Fruit fly (Drosophila melanogaster) whole organism, embryonic: ENCODE results near the gene CG14013.
A peak's percentile ranks its signal among the peaks of the same experiment; 100 is the strongest.

ENCODE experiments used
- B-H2 ChIP-seq: fragments of 200-800 bp; sonication (Bioruptor generic); optimal IDR thresholded peaks from 2 replicates; lab custom pipeline; 2018; ENCODE audit warnings: missing biosample characterization, mild to moderate bottlenecking, missing genetic modification characterization
- CG10979 ChIP-seq: fragments of 200-800 bp; sonication (Bioruptor generic); optimal IDR thresholded peaks from 2 replicates; lab custom pipeline; 2018; ENCODE audit warnings: missing biosample characterization, mild to moderate bottlenecking, missing genetic modification characterization, moderate library complexity
- CG11695 ChIP-seq: fragments of 200-800 bp; sonication (Bioruptor generic); IDR thresholded peaks from 3 replicates; pipeline ENCODE4 v1.3.6; 2022; ENCODE audit warnings: missing biosample characterization, missing genetic modification characterization
- CG15269 ChIP-seq: fragments of 200-800 bp; sonication (Bioruptor generic); optimal IDR thresholded peaks from 2 replicates; lab custom pipeline; 2018; ENCODE audit warnings: missing biosample characterization, mild to moderate bottlenecking, missing genetic modification characterization, moderate library complexity
- CG15479 ChIP-seq: fragments of 200-800 bp; sonication (Bioruptor generic); optimal IDR thresholded peaks from 3 replicates; lab custom pipeline; 2019; ENCODE audit warnings: missing biosample characterization, mild to moderate bottlenecking, missing genetic modification characterization, moderate library complexity
- CG17359 ChIP-seq: fragments of 200-800 bp; sonication (Bioruptor generic); optimal IDR thresholded peaks from 3 replicates; lab custom pipeline; 2018; ENCODE audit warnings: missing biosample characterization, mild to moderate bottlenecking, missing genetic modification characterization, moderate library complexity
- CG2712 ChIP-seq: fragments of 200-800 bp; optimal IDR thresholded peaks from 3 replicates; lab custom pipeline; 2019; ENCODE audit warnings: missing biosample characterization, mild to moderate bottlenecking, missing genetic modification characterization, moderate library complexity
- CG34376 ChIP-seq: fragments of 200-800 bp; sonication (Bioruptor generic); optimal IDR thresholded peaks from 2 replicates; lab custom pipeline; 2018; ENCODE audit warnings: missing biosample characterization, mild to moderate bottlenecking, missing genetic modification characterization
- CG3995 ChIP-seq: fragments of 200-800 bp; sonication (Bioruptor generic); optimal IDR thresholded peaks from 3 replicates; lab custom pipeline; 2016; ENCODE audit warnings: missing biosample characterization, missing genetic modification characterization
- CG5953 ChIP-seq: fragments of 200-800 bp; sonication (Bioruptor generic); IDR thresholded peaks from 2 replicates; pipeline ENCODE4 v1.3.6; 2022; ENCODE audit warnings: missing biosample characterization, missing genetic modification characterization
- CG6254 ChIP-seq: fragments of 200-800 bp; sonication (Bioruptor generic); optimal IDR thresholded peaks from 3 replicates; lab custom pipeline; 2017; ENCODE audit warnings: mild to moderate bottlenecking, missing biosample characterization, missing genetic modification reagents, missing genetic modification characterization
- CG7372 ChIP-seq: fragments of 200-800 bp; sonication (Bioruptor generic); IDR thresholded peaks from 2 replicates; pipeline ENCODE4 v1.3.6; 2022; ENCODE audit warnings: missing biosample characterization, missing genetic modification characterization
- CG9437 ChIP-seq: fragments of 200-800 bp; sonication (Bioruptor generic); optimal IDR thresholded peaks from 2 replicates; lab custom pipeline; 2018; ENCODE audit warnings: missing biosample characterization, mild to moderate bottlenecking, missing genetic modification characterization
- CG9727 ChIP-seq: fragments of 200-800 bp; sonication (Bioruptor generic); optimal IDR thresholded peaks from 3 replicates; lab custom pipeline; 2017; ENCODE audit warnings: missing biosample characterization, mild to moderate bottlenecking, missing genetic modification characterization
- Dek ChIP-seq: fragments of 200-800 bp; sonication (Bioruptor generic); optimal IDR thresholded peaks from 3 replicates; lab custom pipeline; 2019; ENCODE audit warnings: missing biosample characterization, mild to moderate bottlenecking, missing genetic modification characterization, moderate library complexity
- Dip2 ChIP-seq: fragments of 200-800 bp; sonication (Bioruptor generic); IDR thresholded peaks from 2 replicates; pipeline ENCODE4 v1.3.6; 2022; ENCODE audit warnings: missing biosample characterization, missing genetic modification characterization
- Dll ChIP-seq: fragments of 200-800 bp; sonication (Bioruptor generic); IDR thresholded peaks from 4 replicates; pipeline ENCODE4 v1.3.6; 2022; ENCODE audit warnings: missing biosample characterization, missing genetic modification characterization; ENCODE audit not compliant: partially characterized antibody
- Elba2 ChIP-seq: fragments of 200-800 bp; sonication (Bioruptor generic); optimal IDR thresholded peaks from 3 replicates; lab custom pipeline; 2016; ENCODE audit warnings: missing biosample characterization, missing genetic modification characterization
- Ets65A ChIP-seq: fragments of 200-800 bp; sonication (Bioruptor generic); peaks from one replicate; lab custom pipeline; 2016; ENCODE audit warnings: missing biosample characterization, missing genetic modification characterization
- Fer1 ChIP-seq: fragments of 200-800 bp; sonication (Bioruptor generic); optimal IDR thresholded peaks from 2 replicates; lab custom pipeline; 2017; ENCODE audit warnings: missing biosample characterization, mild to moderate bottlenecking, missing genetic modification characterization
- Hr78 ChIP-seq, 2 experiments: fragments of 200-800 bp in 1 of 2; fragments of >200 bp in 1 of 2; sonication (Bioruptor generic) in 1 of 2; optimal IDR thresholded peaks; 2 replicates each; lab custom pipeline; 2017 to 2019; ENCODE audit warnings: missing biosample characterization in 2 of 2, missing genetic modification characterization in 2 of 2, mild to moderate bottlenecking in 1 of 2, moderate library complexity in 1 of 2
- Jarid2 ChIP-seq: fragments of 200-800 bp; sonication (Bioruptor generic); optimal IDR thresholded peaks from 3 replicates; lab custom pipeline; 2017; ENCODE audit warnings: mild to moderate bottlenecking, missing biosample characterization, missing genetic modification reagents, missing genetic modification characterization
- Mad ChIP-seq: fragments of 200-800 bp; sonication (Bioruptor generic); optimal IDR thresholded peaks from 2 replicates; lab custom pipeline; 2016; ENCODE audit warnings: missing biosample characterization, missing genetic modification characterization
- Med ChIP-seq: fragments of 200-800 bp; sonication (Bioruptor generic); peaks from one replicate; lab custom pipeline; 2016; ENCODE audit warnings: missing biosample characterization, missing genetic modification characterization, mild to moderate bottlenecking, inconsistent platforms, moderate library complexity
- Meics ChIP-seq: fragments of 200-800 bp; sonication (Bioruptor generic); optimal IDR thresholded peaks from 2 replicates; lab custom pipeline; 2017; ENCODE audit warnings: missing biosample characterization, mild to moderate bottlenecking, missing genetic modification characterization
- Trl ChIP-seq, 3 experiments: fragments of >200 bp in 2 of 3; fragments of 200-800 bp in 1 of 3; sonication (Bioruptor generic) in 1 of 3; optimal IDR thresholded peaks; 2 replicates in 1 of 3; 3 replicates in 2 of 3; lab custom pipeline; 2016 to 2017; ENCODE audit warnings: missing biosample characterization in 1 of 3, missing genetic modification characterization in 1 of 3
- Vsx1 ChIP-seq: fragments of 200-800 bp; sonication (Bioruptor generic); optimal IDR thresholded peaks from 2 replicates; lab custom pipeline; 2017; ENCODE audit warnings: missing biosample characterization, mild to moderate bottlenecking, missing genetic modification characterization, missing genetic modification reagents
- bsh ChIP-seq, 2 experiments: fragments of 200-800 bp; sonication (Bioruptor generic); optimal IDR thresholded peaks; 2 replicates each; lab custom pipeline; 2017 to 2018; ENCODE audit warnings: mild to moderate bottlenecking in 2 of 2, missing biosample characterization in 2 of 2, missing genetic modification characterization in 2 of 2, moderate library complexity in 1 of 2
- chinmo ChIP-seq: fragments of 200-800 bp; sonication (Bioruptor generic); IDR thresholded peaks from 4 replicates; pipeline ENCODE4 v1.3.6; 2022; ENCODE audit warnings: missing biosample characterization, missing genetic modification characterization; ENCODE audit not compliant: partially characterized antibody
- dmrt11E ChIP-seq: fragments of 200-800 bp; sonication (Bioruptor generic); optimal IDR thresholded peaks from 3 replicates; lab custom pipeline; 2018; ENCODE audit warnings: missing biosample characterization, mild to moderate bottlenecking, missing genetic modification characterization, moderate library complexity
- eyg ChIP-seq: fragments of 200-800 bp; sonication (Bioruptor generic); optimal IDR thresholded peaks from 3 replicates; lab custom pipeline; 2016; ENCODE audit warnings: missing biosample characterization, missing genetic modification characterization
- gem ChIP-seq: fragments of 200-800 bp; sonication (Bioruptor generic); optimal IDR thresholded peaks from 2 replicates; lab custom pipeline; 2019; ENCODE audit warnings: missing biosample characterization, mild to moderate bottlenecking, missing genetic modification characterization, moderate library complexity
- kni ChIP-seq: fragments of 200-800 bp; sonication (Bioruptor generic); optimal IDR thresholded peaks from 3 replicates; lab custom pipeline; 2017; ENCODE audit warnings: mild to moderate bottlenecking, missing biosample characterization, missing genetic modification reagents, missing genetic modification characterization
- onecut ChIP-seq: fragments of 200-800 bp; sonication (Bioruptor generic); IDR thresholded peaks from 2 replicates; pipeline ENCODE4 v1.3.6; 2022; ENCODE audit warnings: missing biosample characterization, missing genetic modification characterization
- salm ChIP-seq: fragments of 200-800 bp; sonication (Bioruptor generic); optimal IDR thresholded peaks from 2 replicates; lab custom pipeline; 2018; ENCODE audit warnings: missing biosample characterization, mild to moderate bottlenecking, missing genetic modification characterization
- sd ChIP-seq: fragments of 200-800 bp; sonication (Bioruptor generic); optimal IDR thresholded peaks from 3 replicates; lab custom pipeline; 2018; ENCODE audit warnings: missing biosample characterization, mild to moderate bottlenecking, missing genetic modification characterization, moderate library complexity
- sisA ChIP-seq: fragments of 200-800 bp; sonication (Bioruptor generic); IDR thresholded peaks from 2 replicates; pipeline ENCODE4 v1.3.6; 2022; ENCODE audit warnings: missing biosample characterization, missing genetic modification characterization
- sr ChIP-seq: fragments of 200-800 bp; sonication (Bioruptor generic); IDR thresholded peaks from 3 replicates; pipeline ENCODE4 v1.3.6; 2022; ENCODE audit warnings: missing biosample characterization, missing genetic modification characterization
- sug ChIP-seq: fragments of 200-800 bp; optimal IDR thresholded peaks from 2 replicates; lab custom pipeline; 2019; ENCODE audit warnings: missing biosample characterization, mild to moderate bottlenecking, missing genetic modification characterization, moderate library complexity
- tll ChIP-seq, 2 experiments: fragments of 200-800 bp in 1 of 2; fragments of >200 bp in 1 of 2; sonication (Bioruptor generic) in 1 of 2; optimal IDR thresholded peaks; 2 replicates each; lab custom pipeline; 2017 to 2019; ENCODE audit warnings: missing biosample characterization in 2 of 2, missing genetic modification characterization in 2 of 2, mild to moderate bottlenecking in 1 of 2, moderate library complexity in 1 of 2
- ttk ChIP-seq: fragments of 200-800 bp; sonication (Bioruptor generic); IDR thresholded peaks from 2 replicates; pipeline ENCODE4 v2.1.2; 2022; ENCODE audit warnings: missing biosample characterization, missing genetic modification characterization
- zfh2 ChIP-seq: fragments of 200-800 bp; sonication (Bioruptor generic); optimal IDR thresholded peaks from 2 replicates; lab custom pipeline; 2016; ENCODE audit warnings: missing biosample characterization, missing genetic modification characterization

Gene CG14013

DNA sequence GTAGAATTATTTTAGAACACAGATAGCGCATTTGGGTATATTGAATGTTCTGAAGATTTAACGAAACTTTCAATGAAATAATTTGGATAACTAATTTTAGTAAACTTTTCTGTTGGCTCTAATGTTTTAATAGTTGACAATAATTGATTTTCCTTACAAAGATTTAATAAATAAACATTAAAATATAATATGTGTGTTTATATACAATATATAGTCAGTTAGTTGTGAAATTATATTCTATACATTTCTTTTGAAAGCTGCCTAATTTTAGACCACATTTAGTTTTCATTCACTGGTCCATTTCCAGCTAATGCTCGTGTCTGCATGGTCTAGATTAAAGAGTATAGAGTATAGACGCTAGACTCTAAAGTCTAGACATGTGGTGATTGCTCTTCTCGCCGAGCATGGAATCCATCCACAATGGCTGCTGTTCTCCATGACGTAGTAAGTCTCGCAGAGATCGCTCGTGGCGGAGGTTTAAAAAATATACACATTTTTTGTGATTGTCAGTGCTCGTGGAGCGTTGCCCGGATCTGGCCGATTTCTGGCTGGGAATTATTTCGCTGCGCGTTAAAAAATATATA lies 5.3 kb upstream of the CG14013 start, which contains the start of gene GluRIIB (continued):
- TF ChIP-seq CG10979 = peak; percentile 42
- TF ChIP-seq sisA = no peak
- TF ChIP-seq bsh (GFP tag; optimal IDR thresholded peaks at IDR 0.05; lab: Kevin White, UChicago) = peak in 1 of 2 experiments; percentile 40
- TF ChIP-seq CG11695 (GFP tag; lab: Robert Waterston, UW) = no peak
- TF ChIP-seq CG34376 (GFP tag; lab: Kevin White, UChicago) = no peak
- no peak for TF ChIP-seq CG9727
- no peak for TF ChIP-seq CG9437 (GFP tag; lab: Kevin White, UChicago)
- TF ChIP-seq CG2712 (tag; lab: Kevin White, UChicago) = peak; percentile 54
- no peak for TF ChIP-seq Mad (GFP tag; lab: Kevin White, UChicago)
- TF ChIP-seq, all 482 proteins: peak for 26

dm6 chr2L:5554818-5555217 lies 1.2 kb upstream of the CG14013 start, which contains the start of gene GluRIIA:
GluRIIA (plus strand) TSS chr2L:5555072.
- TF ChIP-seq Dek (tag; lab: Kevin White, UChicago) (no peak), chinmo (GFP tag; lab: Robert Waterston, UW) (0 out of 4 replicates have a peak, but pooled peaks have one; percentile 42), Trl (optimal IDR thresholded peaks at IDR 0.05; lab: Kevin White, UChicago) (peak; percentile 10 to 34), Trl (GFP tag; optimal IDR thresholded peaks at IDR 0.05; lab: Kevin White, UChicago) (no peak), kni (no peak), Ets65A (GFP tag; lab: Kevin White, UChicago) (peak; percentile 64), CG15269 (no peak), sd (tag; lab: Kevin White, UChicago) (peak; percentile 54), onecut (no peak), Jarid2 (GFP tag; lab: Kevin White, UChicago) (peak; percentile 21), CG7372 (peak; percentile 58; the same call in 1 of the 2 replicates), Med (GFP tag; lab: Kevin White, UChicago) (peak; percentile 70), sr (peak; percentile 84)

- TF ChIP-seq CG6254 (GFP tag; lab: Kevin White, UChicago) (no peak), salm (tag; lab: Kevin White, UChicago) (no peak), ttk (no peak), Dll (GFP tag; lab: Robert Waterston, UW) (no peak), B-H2 (GFP tag; lab: Kevin White, UChicago) (no peak), CG5953 (GFP tag; lab: Robert Waterston, UW) (no peak), gem (no peak)
These were observed 2.1 kb downstream of the CG14013 start, which contains the start of gene CG18269 for dm6 chr2L:5551538-5551937. CG18269 (plus strand) TSS chr2L:5551838.

DNA sequence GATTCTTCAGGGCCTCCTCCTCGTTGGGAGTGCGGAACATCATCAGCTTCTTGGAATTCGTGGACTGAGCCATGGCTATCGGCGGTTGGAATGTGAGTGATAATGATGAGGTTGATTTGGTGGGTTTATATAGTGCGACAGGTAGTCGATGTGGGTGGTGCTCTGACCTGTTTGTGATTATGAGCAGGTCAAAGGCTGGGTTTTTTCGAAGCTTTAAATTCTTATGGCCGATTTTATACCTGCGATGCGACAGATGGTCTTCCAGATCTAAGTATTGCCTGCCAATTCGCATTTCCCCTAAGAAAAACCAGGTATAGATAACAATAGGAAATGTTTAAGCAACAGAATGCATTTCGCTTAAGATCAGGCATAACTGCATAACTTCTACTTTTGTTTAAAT lies 2.9 kb downstream of the CG14013 start, which contains the start of gene CG14014:
Gene CG14014, minus strand, starts transcription at position 101 of the 400 bp plus-strand sequence.
- TF ChIP-seq Elba2 (GFP tag; lab: Kevin White, UChicago) (peak; percentile 83), CG15479 (GFP tag; lab: Kevin White, UChicago) (peak; percentile 34), tll (GFP tag; optimal IDR thresholded peaks at IDR 0.05; lab: Kevin White, UChicago) (no peak)

- no peak for TF ChIP-seq zfh2 (GFP tag; lab: Kevin White, UChicago)
- TF ChIP-seq Meics (GFP tag; lab: Kevin White, UChicago) = no peak
- peak; percentile 10 for TF ChIP-seq CG9727
- TF ChIP-seq Dip2 = no peak
- peak; percentile 29 for TF ChIP-seq CG17359
- no peak for TF ChIP-seq CG3995 (GFP tag; lab: Kevin White, UChicago)
- peak; percentile 77 for TF ChIP-seq Vsx1 (GFP tag; lab: Kevin White, UChicago)
- TF ChIP-seq onecut = no peak
- peak; percentile 89 for TF ChIP-seq sug (tag; lab: Kevin White, UChicago)
- no peak for TF ChIP-seq dmrt11E (tag; lab: Kevin White, UChicago)
- TF ChIP-seq Fer1 (GFP tag; lab: Kevin White, UChicago) = no peak
- peak in 1 of 2 experiments; percentile 22 for TF ChIP-seq Hr78 (GFP tag; optimal IDR thresholded peaks at IDR 0.05; lab: Kevin White, UChicago)
- no peak for TF ChIP-seq eyg
These were observed 6.3 kb downstream of the CG14013 start for dm6 chr2L:5547288-5547777.
